Fruit fly (Drosophila melanogaster): Measurements from ENCODE around the gene CG13081.
A peak's percentile ranks its signal among the peaks of the same experiment; 100 is the strongest.

CG13081 gene

DNA sequence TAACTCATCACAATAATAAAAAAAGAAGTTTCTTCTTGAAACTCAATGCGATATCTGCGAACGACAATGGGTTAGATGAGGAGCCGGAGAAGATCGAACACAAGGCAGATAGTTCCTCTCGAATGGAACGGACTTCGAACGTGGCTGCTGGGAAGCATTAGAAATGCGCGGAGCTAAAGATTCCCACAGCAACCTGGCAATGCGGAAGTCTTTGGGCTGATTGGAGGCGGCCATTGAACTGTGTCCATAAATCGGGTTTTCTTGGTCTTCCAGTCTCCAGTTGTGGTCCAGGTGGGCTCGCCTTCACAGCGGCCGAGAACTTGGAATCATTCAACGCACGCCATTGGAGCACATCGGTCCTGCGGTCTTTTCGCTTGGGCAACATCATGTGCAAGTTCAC is at the start of gene CG13081:
TSS of gene CG13081 (plus strand) at position 301 of the 400 bp plus-strand sequence.
- TF ChIP-seq Eip75B (GFP tag; optimal IDR thresholded peaks at IDR 0.05) (no peak), CG10631 (GFP tag; optimal IDR thresholded peaks at IDR 0.05) (no peak), Ets96B (tag; optimal IDR thresholded peaks at IDR 0.05) (no peak), fd59A (GFP tag; optimal IDR thresholded peaks at IDR 0.05) (no peak), Sox15 (GFP tag; optimal IDR thresholded peaks at IDR 0.05) (no peak), CG32006 (GFP tag; optimal IDR thresholded peaks at IDR 0.05) (no peak), pdm3 (GFP tag; optimal IDR thresholded peaks at IDR 0.05) (no peak)

DNA sequence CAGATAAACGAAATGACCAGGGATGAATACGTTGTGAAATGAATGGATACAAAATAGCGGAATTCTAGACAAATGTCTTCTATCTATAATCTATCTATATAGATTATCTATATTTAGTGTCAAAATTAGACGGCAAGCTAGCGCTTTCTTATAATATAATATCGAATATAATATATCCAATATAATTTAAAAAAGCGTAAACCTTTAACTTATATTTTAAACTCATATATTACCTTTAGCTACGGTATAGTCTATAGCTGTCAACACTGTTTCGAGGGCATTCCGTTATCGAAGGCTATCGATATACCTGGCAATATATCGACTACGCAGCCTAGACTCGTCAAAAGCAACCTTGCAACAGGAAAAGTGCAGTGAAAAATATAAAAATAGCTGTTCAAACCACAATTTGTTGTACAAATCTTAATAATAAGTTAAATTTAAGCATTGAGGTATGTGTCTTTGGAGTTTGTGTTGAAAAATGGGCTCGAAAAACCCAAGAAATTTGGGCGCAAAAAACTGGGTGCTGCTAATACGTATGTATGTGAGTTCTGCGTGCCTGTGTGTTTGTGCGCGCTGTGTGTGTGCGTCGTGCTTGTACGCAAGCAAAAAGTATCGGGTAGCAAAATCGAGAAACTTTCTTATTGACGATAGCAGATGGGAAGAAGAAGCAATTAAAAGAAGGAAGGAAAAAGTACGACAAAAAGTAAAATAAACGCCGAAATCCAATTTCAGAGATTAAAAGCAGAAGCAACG is 47.3 kb upstream of the CG13081 start, which contains the start of the genes swm and Ctu2:
TSS of gene swm (plus strand) at position 318 of the 753 bp plus-strand sequence.
TSS of gene Ctu2 (minus strand) at position 320 of the 753 bp plus-strand sequence.
- TF ChIP-seq CG6854 (GFP tag; optimal IDR thresholded peaks at IDR 0.05) (no peak), CG3919 (GFP tag; optimal IDR thresholded peaks at IDR 0.05) (no peak), ss (GFP tag; optimal IDR thresholded peaks at IDR 0.05) (no peak), CG10669 (GFP tag; optimal IDR thresholded peaks at IDR 0.05) (no peak), OdsH (GFP tag; optimal IDR thresholded peaks at IDR 0.05) (no peak), dac (GFP tag; optimal IDR thresholded peaks at IDR 0.05) (no peak), CG6276 (GFP tag; optimal IDR thresholded peaks at IDR 0.05) (no peak), fd59A (GFP tag; optimal IDR thresholded peaks at IDR 0.05) (no peak), Blimp-1 (GFP tag; optimal IDR thresholded peaks at IDR 0.05) (no peak), Ets21C (GFP tag; optimal IDR thresholded peaks at IDR 0.05) (no peak), CG6808 (GFP tag; optimal IDR thresholded peaks at IDR 0.05) (no peak), cyc (GFP tag; optimal IDR thresholded peaks at IDR 0.05) (no peak), Sox14 (GFP tag; optimal IDR thresholded peaks at IDR 0.05) (no peak), Smox (GFP tag; optimal IDR thresholded peaks at IDR 0.05) (no peak), Met (GFP tag; optimal IDR thresholded peaks at IDR 0.05) (no peak), Lpt (GFP tag; optimal IDR thresholded peaks at IDR 0.05) (no peak), CG3032 (tag; optimal IDR thresholded peaks at IDR 0.05) (peak; percentile 72), achi (GFP tag; optimal IDR thresholded peaks at IDR 0.05) (peak; percentile 58), CG11294 (GFP tag; IDR thresholded peaks at IDR 0.05) (no peak), spab (GFP tag; optimal IDR thresholded peaks at IDR 0.05) (no peak), lz (GFP tag; optimal IDR thresholded peaks at IDR 0.05) (peak; percentile 37), eg (GFP tag; IDR thresholded peaks at IDR 0.05) (peak; percentile 40; the same call in 1 of the 3 replicates), Eip75B (GFP tag; optimal IDR thresholded peaks at IDR 0.05) (no peak), CG15336 (GFP tag; IDR thresholded peaks at IDR 0.05) (no peak), dsx (GFP tag; optimal IDR thresholded peaks at IDR 0.05; ENCODE audit: poor library complexity, severe bottlenecking) (no peak), topi (GFP tag; optimal IDR thresholded peaks at IDR 0.05) (no peak), CG11762 (GFP tag; optimal IDR thresholded peaks at IDR 0.05; ENCODE audit: insufficient read depth) (no peak), CG4318 (GFP tag; optimal IDR thresholded peaks at IDR 0.05) (no peak), salr (GFP tag; optimal IDR thresholded peaks at IDR 0.05) (no peak), Ets96B (tag; optimal IDR thresholded peaks at IDR 0.05) (no peak), CG11902 (GFP tag; optimal IDR thresholded peaks at IDR 0.05) (no peak), CG9139 (GFP tag; optimal IDR thresholded peaks at IDR 0.05) (no peak), acj6 (GFP tag; optimal IDR thresholded peaks at IDR 0.05) (no peak), fd85E (GFP tag; optimal IDR thresholded peaks at IDR 0.05) (no peak), CG1621 (tag; optimal IDR thresholded peaks at IDR 0.05) (no peak), pdm3 (GFP tag; optimal IDR thresholded peaks at IDR 0.05) (no peak), Sox15 (GFP tag; optimal IDR thresholded peaks at IDR 0.05) (no peak), CG16779 (tag; optimal IDR thresholded peaks at IDR 0.05) (no peak), CG32006 (GFP tag; optimal IDR thresholded peaks at IDR 0.05) (no peak), vri (GFP tag; optimal IDR thresholded peaks at IDR 0.05) (no peak), Hr39 (GFP tag; optimal IDR thresholded peaks at IDR 0.05) (no peak), CG10631 (GFP tag; optimal IDR thresholded peaks at IDR 0.05) (no peak), Hr4 (GFP tag; optimal IDR thresholded peaks at IDR 0.05) (no peak), Eip78C (GFP tag) (no peak), net (GFP tag; optimal IDR thresholded peaks at IDR 0.05) (no peak), esn (GFP tag; optimal IDR thresholded peaks at IDR 0.05) (peak; percentile 41), Eip93F (GFP tag; optimal IDR thresholded peaks at IDR 0.05) (no peak)
